Worm (Caenorhabditis elegans): ENCODE results near the gene tebp-2.

Gene tebp-2

ce11 chrIV:5537813-5538538, 3.5 kb upstream of the tebp-2 start, which contains the start of the genes fem-1 and drp-1:
fem-1 (minus strand) TSS chrIV:5537962.
drp-1 (plus strand) TSS chrIV:5538488.
- TF ChIP-seq F13C5.2 (tag; optimal IDR thresholded peaks at IDR 0.05) (peak; percentile 29), hmg-4 (GFP tag; optimal IDR thresholded peaks at IDR 0.05) (peak; percentile 30), ama-1 (optimal IDR thresholded peaks at IDR 0.05) (no peak), tbx-11 (GFP tag; IDR thresholded peaks at IDR 0.05) (no peak)

DNA sequence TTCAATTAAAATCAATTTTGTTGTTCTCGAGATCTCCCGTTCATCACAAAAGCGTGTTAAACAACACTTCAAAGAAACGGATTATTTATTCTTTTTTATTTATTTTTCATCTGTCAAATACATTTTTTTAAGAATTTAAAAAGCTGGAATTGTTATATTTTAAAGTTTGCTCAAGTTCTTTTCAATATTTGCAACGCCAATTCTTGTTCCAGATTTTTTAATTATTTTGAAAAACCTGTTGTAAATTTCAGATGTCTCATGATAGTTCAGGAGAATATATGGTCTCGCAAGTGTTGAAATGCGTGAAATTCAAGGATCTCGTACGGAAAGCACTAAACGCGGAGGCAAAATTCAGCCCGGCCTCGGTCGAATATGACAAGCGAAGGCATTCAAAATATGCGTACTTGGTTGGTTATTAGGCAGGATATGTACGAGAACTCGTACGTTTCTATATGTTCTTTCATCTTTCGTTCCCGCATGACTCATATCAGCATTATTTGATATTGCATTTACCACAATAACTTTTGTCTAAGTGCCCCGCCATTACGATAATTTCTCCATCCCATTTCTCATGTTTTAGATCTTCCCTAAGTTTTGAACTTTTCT, 3.3 kb downstream of the tebp-2 start, which contains the start of gene cec-6:
TSS of gene cec-6 (plus strand) at position 252 of the 606 bp plus-strand sequence.
- TF ChIP-seq hmbx-1 (tag; optimal IDR thresholded peaks at IDR 0.05), result no peak
- no peak for TF ChIP-seq ets-7 (tag; optimal IDR thresholded peaks at IDR 0.05)
- no peak for TF ChIP-seq sea-1 (GFP tag; conservative IDR thresholded peaks at IDR 0.05)
- no peak for TF ChIP-seq aly-1 (tag; optimal IDR thresholded peaks at IDR 0.05)
- TF ChIP-seq pes-1 (GFP tag; IDR thresholded peaks at IDR 0.05), result no peak
- TF ChIP-seq flt-1 (GFP tag; IDR thresholded peaks at IDR 0.05), result no peak
- TF ChIP-seq tra-4 (tag; optimal IDR thresholded peaks at IDR 0.05), result no peak
- TF ChIP-seq hnd-1 (tag; optimal IDR thresholded peaks at IDR 0.05), result no peak
- no peak for TF ChIP-seq F13C5.2 (tag; optimal IDR thresholded peaks at IDR 0.05)
- TF ChIP-seq hmg-4 (GFP tag; optimal IDR thresholded peaks at IDR 0.05), result no peak
- no peak for TF ChIP-seq scrt-1 (GFP tag; IDR thresholded peaks at IDR 0.05)

ce11 chrIV:5548843-5549242, 7.4 kb downstream of the tebp-2 start:
- TF ChIP-seq ets-7 (tag; optimal IDR thresholded peaks at IDR 0.05), result no peak
- no peak for TF ChIP-seq flt-1 (GFP tag; IDR thresholded peaks at IDR 0.05)
- TF ChIP-seq tra-4 (tag; optimal IDR thresholded peaks at IDR 0.05), result no peak
- no peak for TF ChIP-seq hnd-1 (tag; optimal IDR thresholded peaks at IDR 0.05)
- no peak for TF ChIP-seq scrt-1 (GFP tag; IDR thresholded peaks at IDR 0.05)
- TF ChIP-seq B0310.2 (tag; optimal IDR thresholded peaks at IDR 0.05), result no peak
- no peak for TF ChIP-seq sea-1 (GFP tag; conservative IDR thresholded peaks at IDR 0.05)
- no peak for TF ChIP-seq tbx-11 (GFP tag; IDR thresholded peaks at IDR 0.05)
- TF ChIP-seq hmg-4 (GFP tag; optimal IDR thresholded peaks at IDR 0.05), result no peak
- no peak for TF ChIP-seq F13C5.2 (tag; optimal IDR thresholded peaks at IDR 0.05)
- TF ChIP-seq ama-1 (optimal IDR thresholded peaks at IDR 0.05), result no peak
- TF ChIP-seq ceh-36 (tag; optimal IDR thresholded peaks at IDR 0.05), result no peak
- TF ChIP-seq aly-1 (tag; optimal IDR thresholded peaks at IDR 0.05), result no peak
- TF ChIP-seq hmbx-1 (tag; optimal IDR thresholded peaks at IDR 0.05), result no peak
- no peak for TF ChIP-seq tbx-37 (GFP tag; conservative IDR thresholded peaks at IDR 0.05)

DNA sequence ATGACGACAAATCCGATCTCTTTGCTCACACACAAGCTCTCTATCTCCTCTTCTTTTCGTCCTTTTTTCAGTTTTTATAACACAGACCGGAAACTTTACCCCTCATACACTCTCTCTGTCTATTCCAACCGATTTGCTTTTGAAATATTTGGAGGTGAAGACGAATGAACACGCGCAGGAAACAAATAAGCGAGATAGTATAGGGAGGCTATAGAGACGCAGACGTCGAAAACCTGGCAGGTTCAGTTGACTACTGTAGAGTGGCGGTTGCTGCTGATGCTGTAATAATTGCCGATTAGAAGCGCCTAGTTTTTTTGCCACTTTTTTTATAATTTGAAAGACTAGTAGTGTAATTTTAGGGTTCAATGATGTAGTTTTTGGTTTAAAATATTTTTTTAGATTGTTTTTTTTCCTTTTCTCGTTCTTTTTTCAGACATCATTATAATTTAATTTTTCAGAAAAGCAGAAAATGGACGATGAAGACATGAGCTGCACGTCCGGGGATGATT, 9.3 kb downstream of the tebp-2 start, which contains the start of gene ari-2:
TSS of gene ari-2 (plus strand) at position 459 of the 509 bp plus-strand sequence.
- TF ChIP-seq ama-1 (optimal IDR thresholded peaks at IDR 0.05) (no peak), tbx-11 (GFP tag; IDR thresholded peaks at IDR 0.05) (no peak), flt-1 (GFP tag; IDR thresholded peaks at IDR 0.05) (no peak)

DNA sequence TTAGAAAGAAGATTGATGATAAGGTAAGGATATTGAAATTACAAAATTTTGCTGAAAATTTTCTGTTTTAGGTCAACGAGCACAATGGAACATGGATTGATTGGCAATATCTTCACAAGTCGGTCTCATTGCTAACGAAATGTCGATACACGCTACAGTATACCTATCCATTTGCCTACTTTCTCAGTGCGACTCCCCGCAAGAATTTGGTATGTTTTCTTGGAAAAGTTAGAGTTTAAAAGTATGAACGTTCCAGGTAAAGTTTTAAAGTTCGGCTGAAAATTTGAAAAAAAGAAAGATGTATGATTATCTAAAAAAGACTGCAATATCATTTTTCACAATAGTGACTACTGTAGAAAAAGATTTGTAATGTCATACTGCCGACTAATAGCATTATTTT, 12.7 kb downstream of the tebp-2 start:
- no peak for TF ChIP-seq aly-1 (tag; optimal IDR thresholded peaks at IDR 0.05)
- TF ChIP-seq flt-1 (GFP tag; IDR thresholded peaks at IDR 0.05), result no peak
- no peak for TF ChIP-seq scrt-1 (GFP tag; IDR thresholded peaks at IDR 0.05)
- no peak for TF ChIP-seq B0310.2 (tag; optimal IDR thresholded peaks at IDR 0.05)
- no peak for TF ChIP-seq hmg-4 (GFP tag; optimal IDR thresholded peaks at IDR 0.05)
- no peak for TF ChIP-seq sea-1 (GFP tag; conservative IDR thresholded peaks at IDR 0.05)
- no peak for TF ChIP-seq ceh-36 (tag; optimal IDR thresholded peaks at IDR 0.05)
- no peak for TF ChIP-seq hnd-1 (tag; optimal IDR thresholded peaks at IDR 0.05)
- TF ChIP-seq ets-7 (tag; optimal IDR thresholded peaks at IDR 0.05), result no peak
- TF ChIP-seq tbx-37 (GFP tag; conservative IDR thresholded peaks at IDR 0.05), result no peak
- TF ChIP-seq pes-1 (GFP tag; IDR thresholded peaks at IDR 0.05), result no peak
- TF ChIP-seq F13C5.2 (tag; optimal IDR thresholded peaks at IDR 0.05), result no peak
- no peak for TF ChIP-seq tbx-11 (GFP tag; IDR thresholded peaks at IDR 0.05)
- TF ChIP-seq tra-4 (tag; optimal IDR thresholded peaks at IDR 0.05), result no peak
- TF ChIP-seq ama-1 (optimal IDR thresholded peaks at IDR 0.05), result no peak
- no peak for TF ChIP-seq hmbx-1 (tag; optimal IDR thresholded peaks at IDR 0.05)

ce11 chrIV:5561059-5561458, 19.6 kb downstream of the tebp-2 start:
- TF ChIP-seq pes-1 (GFP tag; IDR thresholded peaks at IDR 0.05), result no peak
- TF ChIP-seq tra-4 (tag; optimal IDR thresholded peaks at IDR 0.05), result no peak
- no peak for TF ChIP-seq ceh-13 (GFP tag; optimal IDR thresholded peaks at IDR 0.05)
- no peak for TF ChIP-seq flt-1 (GFP tag; IDR thresholded peaks at IDR 0.05)
- TF ChIP-seq scrt-1 (GFP tag; IDR thresholded peaks at IDR 0.05), result no peak
- TF ChIP-seq tbx-11 (GFP tag; IDR thresholded peaks at IDR 0.05), result no peak
- TF ChIP-seq ets-7 (tag; optimal IDR thresholded peaks at IDR 0.05), result no peak
- no peak for TF ChIP-seq tbx-37 (GFP tag; conservative IDR thresholded peaks at IDR 0.05)
- no peak for TF ChIP-seq hmbx-1 (tag; optimal IDR thresholded peaks at IDR 0.05)
- TF ChIP-seq F13C5.2 (tag; optimal IDR thresholded peaks at IDR 0.05), result no peak
- TF ChIP-seq aly-1 (tag; optimal IDR thresholded peaks at IDR 0.05), result no peak
- TF ChIP-seq sea-1 (GFP tag; conservative IDR thresholded peaks at IDR 0.05), result no peak
- TF ChIP-seq hnd-1 (tag; optimal IDR thresholded peaks at IDR 0.05), result no peak
- no peak for TF ChIP-seq hmg-4 (GFP tag; optimal IDR thresholded peaks at IDR 0.05)
- no peak for TF ChIP-seq ceh-36 (tag; optimal IDR thresholded peaks at IDR 0.05)
- no peak for TF ChIP-seq ama-1 (optimal IDR thresholded peaks at IDR 0.05)
- no peak for TF ChIP-seq B0310.2 (tag; optimal IDR thresholded peaks at IDR 0.05)

ce11 chrIV:5561497-5562155, 20.2 kb downstream of the tebp-2 start:
- TF ChIP-seq ama-1 (optimal IDR thresholded peaks at IDR 0.05) (no peak), hnd-1 (tag; optimal IDR thresholded peaks at IDR 0.05) (no peak), aly-1 (tag; optimal IDR thresholded peaks at IDR 0.05) (no peak), ceh-36 (tag; optimal IDR thresholded peaks at IDR 0.05) (no peak)
